Worm (Caenorhabditis elegans) whole organism, young adult: ENCODE data around the gene Y26G10.4.

Experiments
- B0035.1 ChIP-seq: sonication (generic microtip); optimal IDR thresholded peaks from 2 replicates; lab custom pipeline; 2016; ENCODE audit warnings: missing genetic modification characterization, mild to moderate bottlenecking, missing compliant biosample characterization, missing genotype, missing genetic modification reagents
- C06A6.2 ChIP-seq: fragments of 200-800 bp; sonication (Bioruptor generic); conservative IDR thresholded peaks from 2 replicates; pipeline ENCODE4 v1.3.6; 2022; ENCODE audit warnings: missing genetic modification characterization, missing compliant biosample characterization
- F10E7.11 ChIP-seq: sonication (generic microtip); optimal IDR thresholded peaks from 2 replicates; lab custom pipeline; 2017; ENCODE audit warnings: mild to moderate bottlenecking, missing genetic modification characterization, moderate library complexity, missing compliant biosample characterization
- F23B12.7 ChIP-seq: sonication (generic microtip); optimal IDR thresholded peaks from 2 replicates; lab custom pipeline; 2017; ENCODE audit warnings: missing genetic modification characterization, mild to moderate bottlenecking, missing compliant biosample characterization, antibody characterized with exemption, moderate library complexity; ENCODE audit not compliant: insufficient read depth
- F33H1.4 ChIP-seq: fragments of 200-800 bp; sonication (Bioruptor generic); IDR thresholded peaks from 2 replicates; pipeline ENCODE4 v1.3.6; 2022; ENCODE audit warnings: missing genetic modification reagents, missing genetic modification characterization, missing compliant biosample characterization
- F39B2.1 ChIP-seq: fragments of 200-800 bp; sonication (Bioruptor generic); IDR thresholded peaks from 2 replicates; pipeline ENCODE4 v1.3.6; 2022; ENCODE audit warnings: missing genetic modification reagents, missing genetic modification characterization, missing compliant biosample characterization
- Y53G8AR.9 ChIP-seq: fragments of 200-800 bp; sonication (Bioruptor generic); conservative IDR thresholded peaks from 2 replicates; pipeline ENCODE4 v1.3.6; 2022; ENCODE audit warnings: missing genetic modification reagents, missing genetic modification characterization, missing compliant biosample characterization
- Y79H2A.3 ChIP-seq: fragments of 200-800 bp; sonication (Bioruptor generic); conservative IDR thresholded peaks from 2 replicates; pipeline ENCODE4 v1.3.6; 2022; ENCODE audit warnings: missing genetic modification reagents, missing genetic modification characterization, missing compliant biosample characterization
- ZK185.1 ChIP-seq: sonication (generic microtip); optimal IDR thresholded peaks from 2 replicates; lab custom pipeline; 2016; ENCODE audit warnings: mild to moderate bottlenecking, missing genetic modification characterization, missing compliant biosample characterization; ENCODE audit not compliant: poor library complexity, severe bottlenecking
- akir-1 ChIP-seq: fragments of 200-800 bp; sonication (Bioruptor generic); optimal IDR thresholded peaks from 2 replicates; lab custom pipeline; 2018; ENCODE audit warnings: mild to moderate bottlenecking, missing genetic modification characterization, moderate library complexity, missing compliant biosample characterization
- aptf-2 ChIP-seq: fragments of 200-800 bp; sonication (Bioruptor generic); conservative IDR thresholded peaks from 2 replicates; pipeline ENCODE4 v1.3.6; 2022; ENCODE audit warnings: missing genetic modification reagents, missing genetic modification characterization, missing compliant biosample characterization
- aptf-3 ChIP-seq: fragments of 200-800 bp; sonication (Bioruptor generic); IDR thresholded peaks from 2 replicates; pipeline ENCODE4 v1.3.6; 2022; ENCODE audit warnings: missing genetic modification characterization, missing compliant biosample characterization
- athp-1 ChIP-seq: sonication (generic microtip); optimal IDR thresholded peaks from 2 replicates; lab custom pipeline; 2017; ENCODE audit warnings: mild to moderate bottlenecking, missing genetic modification characterization, missing compliant biosample characterization
- bed-1 ChIP-seq: fragments of 200-800 bp; sonication (Bioruptor generic); IDR thresholded peaks from 2 replicates; pipeline ENCODE4 v1.3.6; 2022; ENCODE audit warnings: missing genetic modification reagents, missing genetic modification characterization, missing compliant biosample characterization
- bed-2 ChIP-seq: fragments of 200-800 bp; sonication (Bioruptor generic); IDR thresholded peaks from 2 replicates; pipeline ENCODE4 v1.3.6; 2022; ENCODE audit warnings: missing genetic modification reagents, missing genetic modification characterization, missing compliant biosample characterization
- cebp-1 ChIP-seq, 2 experiments: fragments of 200-800 bp in 1 of 2; sonication (Bioruptor generic) in 1 of 2; sonication (generic microtip) in 1 of 2; IDR thresholded peaks in 1 of 2; optimal IDR thresholded peaks in 1 of 2; 2 replicates each; pipeline versions ENCODE4 v1.3.6 to Lab custom; 2017 to 2022; ENCODE audit warnings: missing compliant biosample characterization in 2 of 2, missing genetic modification characterization in 2 of 2, mild to moderate bottlenecking in 1 of 2, missing genetic modification reagents in 1 of 2, moderate library complexity in 1 of 2
- ceh-100 ChIP-seq: fragments of 200-800 bp; sonication (Bioruptor generic); IDR thresholded peaks from 2 replicates; pipeline ENCODE4 v1.3.6; 2022; ENCODE audit warnings: missing genetic modification reagents, missing genetic modification characterization, missing compliant biosample characterization
- dpl-1 ChIP-seq: fragments of 150-350 bp; optimal IDR thresholded peaks from 2 replicates; lab custom pipeline; 2014; ENCODE audit warnings: missing biosample characterization, missing genetic modification reagents, missing genetic modification characterization
- egrh-3 ChIP-seq: fragments of 200-800 bp; sonication (Bioruptor generic); IDR thresholded peaks from 2 replicates; pipeline ENCODE4 v1.3.6; 2022; ENCODE audit warnings: missing genetic modification reagents, missing genetic modification characterization, missing compliant biosample characterization
- gei-17 ChIP-seq: fragments of 200-800 bp; sonication (Bioruptor generic); optimal IDR thresholded peaks from 2 replicates; lab custom pipeline; 2018; ENCODE audit warnings: mild to moderate bottlenecking, missing genetic modification characterization, missing compliant biosample characterization
- hlh-12 ChIP-seq: sonication (generic microtip); optimal IDR thresholded peaks from 2 replicates; lab custom pipeline; 2016; ENCODE audit warnings: missing genetic modification characterization, missing compliant biosample characterization
- hmg-1.2 ChIP-seq: fragments of 200-800 bp; sonication (Bioruptor generic); IDR thresholded peaks from 2 replicates; pipeline ENCODE4 v1.3.6; 2022; ENCODE audit warnings: missing genetic modification reagents, missing genetic modification characterization, missing compliant biosample characterization
- hsf-1 ChIP-seq: fragments of 200-800 bp; sonication (Bioruptor generic); IDR thresholded peaks from 2 replicates; pipeline ENCODE4 v1.3.6; 2022; ENCODE audit warnings: missing genetic modification reagents, missing genetic modification characterization, missing compliant biosample characterization
- lag-1 ChIP-seq: fragments of 200-800 bp; sonication (Bioruptor generic); IDR thresholded peaks from 2 replicates; pipeline ENCODE4 v1.3.6; 2022; ENCODE audit warnings: missing genetic modification reagents, missing genetic modification characterization, missing compliant biosample characterization
- let-607 ChIP-seq, 2 experiments: fragments of 200-800 bp in 1 of 2; sonication (Bioruptor generic) in 1 of 2; sonication (generic microtip) in 1 of 2; optimal IDR thresholded peaks; 2 replicates each; lab custom pipeline; 2016 to 2018; ENCODE audit warnings: mild to moderate bottlenecking in 2 of 2, missing compliant biosample characterization in 2 of 2, missing genetic modification characterization in 2 of 2, moderate library complexity in 2 of 2, missing genotype in 1 of 2
- lin-26 ChIP-seq: fragments of 200-800 bp; sonication (Bioruptor generic); IDR thresholded peaks from 2 replicates; pipeline ENCODE4 v1.3.6; 2022; ENCODE audit warnings: missing genetic modification reagents, missing genetic modification characterization, missing compliant biosample characterization
- lin-35 ChIP-seq, 3 experiments: fragments of 150-350 bp in 2 of 3; sonication (generic microtip) in 1 of 3; optimal IDR thresholded peaks; 2 replicates each; lab custom pipeline; 2014 to 2018; ENCODE audit warnings: missing biosample characterization in 3 of 3, missing genetic modification characterization in 3 of 3, missing genetic modification reagents in 3 of 3
- lin-54 ChIP-seq: fragments of 200-800 bp; sonication (Bioruptor generic); optimal IDR thresholded peaks from 2 replicates; lab custom pipeline; 2018; ENCODE audit warnings: mild to moderate bottlenecking, missing genetic modification characterization, missing compliant biosample characterization
- lir-1 ChIP-seq: fragments of 200-800 bp; sonication (Bioruptor generic); conservative IDR thresholded peaks from 2 replicates; pipeline ENCODE4 v1.3.6; 2022; ENCODE audit warnings: missing genetic modification reagents, missing genetic modification characterization, missing compliant biosample characterization
- madf-3 ChIP-seq: fragments of 200-800 bp; sonication (Bioruptor generic); IDR thresholded peaks from 2 replicates; pipeline ENCODE4 v1.3.6; 2022; ENCODE audit warnings: missing genetic modification reagents, missing genetic modification characterization, missing compliant biosample characterization
- madf-6 ChIP-seq: fragments of 200-800 bp; sonication (Bioruptor generic); IDR thresholded peaks from 2 replicates; pipeline ENCODE4 v1.3.6; 2022; ENCODE audit warnings: missing genetic modification reagents, missing genetic modification characterization, missing compliant biosample characterization
- mcd-1 ChIP-seq: fragments of 200-800 bp; sonication (Bioruptor generic); IDR thresholded peaks from 2 replicates; pipeline ENCODE4 v1.3.6; 2022; ENCODE audit warnings: missing genetic modification reagents, missing genetic modification characterization, missing compliant biosample characterization
- mel-28 ChIP-seq: sonication (generic microtip); optimal IDR thresholded peaks from 2 replicates; lab custom pipeline; 2016; ENCODE audit warnings: borderline replicate concordance, mild to moderate bottlenecking, missing genetic modification characterization, missing compliant biosample characterization
- nhr-179 ChIP-seq: sonication (generic microtip); optimal IDR thresholded peaks from 2 replicates; lab custom pipeline; 2016; ENCODE audit warnings: mild to moderate bottlenecking, missing genetic modification characterization, missing compliant biosample characterization
- nhr-90 ChIP-seq: sonication (generic microtip); optimal IDR thresholded peaks from 2 replicates; lab custom pipeline; 2016; ENCODE audit warnings: missing genotype, mild to moderate bottlenecking, missing genetic modification characterization, missing compliant biosample characterization
- pbrm-1 ChIP-seq: fragments of 200-800 bp; sonication (Bioruptor generic); IDR thresholded peaks from 2 replicates; pipeline ENCODE4 v1.3.6; 2022; ENCODE audit warnings: missing genetic modification reagents, missing genetic modification characterization, missing compliant biosample characterization
- rec-8 ChIP-seq, 2 experiments: sonication (generic microtip); optimal IDR thresholded peaks; 2 replicates each; lab custom pipeline; 2016; ENCODE audit warnings: mild to moderate bottlenecking in 2 of 2, missing genetic modification characterization in 2 of 2, missing genetic modification reagents in 2 of 2, missing genotype in 2 of 2, missing biosample characterization in 1 of 2, missing compliant biosample characterization in 1 of 2, moderate library complexity in 1 of 2
- repo-1 ChIP-seq: sonication (generic microtip); optimal IDR thresholded peaks from 2 replicates; lab custom pipeline; 2017; ENCODE audit warnings: mild to moderate bottlenecking, missing genetic modification characterization, missing compliant biosample characterization
- rpc-1 ChIP-seq, 2 experiments: fragments of 150-350 bp in 1 of 2; sonication (generic microtip) in 1 of 2; optimal IDR thresholded peaks; 2 replicates each; lab custom pipeline; 2014 to 2018; ENCODE audit warnings: missing biosample characterization in 1 of 2, missing genetic modification characterization in 1 of 2, missing genetic modification reagents in 1 of 2, missing genotype in 1 of 2
- sea-2 ChIP-seq: fragments of 200-800 bp; sonication (Bioruptor generic); IDR thresholded peaks from 2 replicates; pipeline ENCODE4 v1.3.6; 2022; ENCODE audit warnings: missing genetic modification characterization, missing compliant biosample characterization
- snpc-1.1 ChIP-seq: sonication (generic microtip); optimal IDR thresholded peaks from 2 replicates; lab custom pipeline; 2017; ENCODE audit warnings: missing genetic modification characterization, mild to moderate bottlenecking, missing compliant biosample characterization, antibody characterized with exemption, moderate library complexity, missing genotype, missing genetic modification reagents; ENCODE audit not compliant: insufficient read depth
- snpc-3.4 ChIP-seq: sonication (generic microtip); optimal IDR thresholded peaks from 2 replicates; lab custom pipeline; 2017; ENCODE audit warnings: missing genetic modification characterization, mild to moderate bottlenecking, missing compliant biosample characterization, antibody characterized with exemption, moderate library complexity, missing genotype, missing genetic modification reagents
- tbp1 ChIP-seq: fragments of 200-800 bp; sonication (Bioruptor generic); optimal IDR thresholded peaks from 2 replicates; lab custom pipeline; 2018; ENCODE audit warnings: mild to moderate bottlenecking, missing genetic modification characterization, missing compliant biosample characterization
- tlf-1 ChIP-seq: fragments of 200-800 bp; sonication (Bioruptor generic); optimal IDR thresholded peaks from 2 replicates; lab custom pipeline; 2018; ENCODE audit warnings: mild to moderate bottlenecking, missing genetic modification characterization, missing compliant biosample characterization
- ztf-25 ChIP-seq: fragments of 200-800 bp; sonication (Bioruptor generic); IDR thresholded peaks from 2 replicates; pipeline ENCODE4 v1.3.6; 2022; ENCODE audit warnings: missing genetic modification reagents, missing genetic modification characterization, missing compliant biosample characterization
- ztf-3 ChIP-seq: fragments of 200-800 bp; sonication (Bioruptor generic); optimal IDR thresholded peaks from 2 replicates; lab custom pipeline; 2018; ENCODE audit warnings: mild to moderate bottlenecking, missing genetic modification characterization, missing compliant biosample characterization

The Y26G10.4 gene

ce11 chrV:17660003-17660402 is 39.0 kb downstream of the Y26G10.4 start, which contains the start of gene dgat-2:
Gene dgat-2, plus strand, starts transcription at chrV:17660303.
- TF ChIP-seq rpc-1 (optimal IDR thresholded peaks at IDR 0.05; lab: Kevin White, UChicago) (no peak), rpc-1 (tag; optimal IDR thresholded peaks at IDR 0.05; lab: Kevin White, UChicago) (peak; percentile 10), athp-1 (tag; lab: Kevin White, UChicago) (no peak), dpl-1 (no peak), madf-6 (GFP tag; lab: Robert Waterston, UW) (no peak), lin-54 (GFP tag; lab: Kevin White, UChicago) (no peak), tbp1 (GFP tag; lab: Kevin White, UChicago) (no peak), gei-17 (no peak)

ce11 chrV:17659228-17659627 is 39.8 kb downstream of the Y26G10.4 start, which contains the start of gene fbxa-108:
Gene fbxa-108, minus strand, starts transcription at chrV:17659385.
- TF ChIP-seq nhr-90 (peak; percentile 59), bed-2 (GFP tag; lab: Robert Waterston, UW) (no peak), F23B12.7 (tag; lab: Kevin White, UChicago) (peak; percentile 10), nhr-179 (no peak), mel-28 (tag; lab: Kevin White, UChicago) (no peak), gei-17 (no peak), sea-2 (GFP tag; lab: Robert Waterston, UW) (no peak), lin-26 (no peak), C06A6.2 (no peak), ZK185.1 (tag; lab: Kevin White, UChicago) (no peak), hmg-1.2 (GFP tag; lab: Robert Waterston, UW) (no peak), lir-1 (GFP tag; lab: Robert Waterston, UW) (no peak), F39B2.1 (GFP tag; lab: Robert Waterston, UW) (no peak), bed-1 (GFP tag; lab: Robert Waterston, UW) (no peak), ztf-3 (GFP tag; lab: Kevin White, UChicago) (no peak), mcd-1 (GFP tag; lab: Robert Waterston, UW) (no peak), F33H1.4 (GFP tag; lab: Robert Waterston, UW) (no peak), Y53G8AR.9 (GFP tag; lab: Robert Waterston, UW) (no peak), let-607 (tag; optimal IDR thresholded peaks at IDR 0.05; lab: Kevin White, UChicago) (peak; percentile 14 to 35), ztf-25 (GFP tag; lab: Robert Waterston, UW) (no peak), snpc-3.4 (no peak), ceh-100 (GFP tag; lab: Robert Waterston, UW) (no peak), lag-1 (GFP tag; lab: Robert Waterston, UW) (no peak), tlf-1 (GFP tag; lab: Kevin White, UChicago) (no peak), hlh-12 (tag; lab: Kevin White, UChicago) (no peak), aptf-3 (GFP tag; lab: Robert Waterston, UW) (no peak), F10E7.11 (tag; lab: Kevin White, UChicago) (no peak), rec-8 (tag; optimal IDR thresholded peaks at IDR 0.05; lab: Kevin White, UChicago) (no peak), pbrm-1 (GFP tag; lab: Robert Waterston, UW) (no peak), Y79H2A.3 (GFP tag; lab: Robert Waterston, UW) (no peak), aptf-2 (no peak), akir-1 (no peak), cebp-1 (GFP tag; IDR thresholded peaks at IDR 0.05; lab: Robert Waterston, UW) (peak; percentile 97), cebp-1 (tag; optimal IDR thresholded peaks at IDR 0.05; lab: Kevin White, UChicago) (peak; percentile 97), madf-3 (GFP tag; lab: Robert Waterston, UW) (no peak), egrh-3 (GFP tag; lab: Robert Waterston, UW) (no peak), repo-1 (tag; lab: Kevin White, UChicago) (no peak), hsf-1 (GFP tag; lab: Robert Waterston, UW) (no peak), lin-35 (GFP tag; optimal IDR thresholded peaks at IDR 0.05; lab: Kevin White, UChicago) (no peak), snpc-1.1 (tag; lab: Kevin White, UChicago) (no peak), B0035.1 (no peak)
